Worm (Caenorhabditis elegans) whole organism, young adult: ENCODE results near the gene C28D4.10.

Experiments used
- gei-17 ChIP-seq: fragments of 200-800 bp; sonication (Bioruptor generic); optimal IDR thresholded peaks from 2 replicates; lab custom pipeline; 2018; ENCODE audit warnings: mild to moderate bottlenecking, missing genetic modification characterization, missing compliant biosample characterization
- let-607 ChIP-seq, 2 experiments: fragments of 200-800 bp in 1 of 2; sonication (Bioruptor generic) in 1 of 2; sonication (generic microtip) in 1 of 2; optimal IDR thresholded peaks; 2 replicates each; lab custom pipeline; 2016 to 2018; ENCODE audit warnings: mild to moderate bottlenecking in 2 of 2, missing compliant biosample characterization in 2 of 2, missing genetic modification characterization in 2 of 2, moderate library complexity in 2 of 2, missing genotype in 1 of 2
- snpc-4 ChIP-seq, 5 experiments: fragments of 150-350 bp in 1 of 5; sonication (generic microtip) in 4 of 5; optimal IDR thresholded peaks; 2 replicates each; lab custom pipeline; 2014 to 2018; ENCODE audit warnings: missing genetic modification characterization in 5 of 5, missing biosample characterization in 3 of 5, antibody characterized with exemption in 2 of 5, mild to moderate bottlenecking in 2 of 5, missing compliant biosample characterization in 2 of 5, missing genotype in 2 of 5, moderate library complexity in 2 of 5, missing genetic modification reagents in 1 of 5
- tlf-1 ChIP-seq: fragments of 200-800 bp; sonication (Bioruptor generic); optimal IDR thresholded peaks from 2 replicates; lab custom pipeline; 2018; ENCODE audit warnings: mild to moderate bottlenecking, missing genetic modification characterization, missing compliant biosample characterization

DNA sequence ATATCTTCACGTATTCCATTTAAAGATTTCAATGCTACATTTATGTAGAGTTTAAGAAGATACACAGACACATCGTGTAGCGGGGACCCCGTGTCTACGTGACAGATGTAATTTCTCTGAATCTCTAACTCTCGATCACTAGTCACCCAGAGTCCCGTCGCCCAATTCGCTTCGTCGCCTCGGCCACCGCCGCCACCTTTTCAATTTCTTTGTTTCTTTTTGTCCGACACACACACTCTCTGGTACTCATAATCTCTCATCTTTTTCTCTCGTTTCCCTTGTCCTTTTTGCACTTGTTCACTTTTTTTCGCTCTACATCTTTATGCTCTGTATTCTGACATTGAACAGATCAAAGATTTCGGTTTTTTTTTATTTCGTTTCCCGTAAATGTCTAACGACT is 19.9 kb upstream of the C28D4.10 start:
- TF ChIP-seq gei-17 (GFP tag; lab: Kevin White, UChicago) (no peak), let-607 (tag; optimal IDR thresholded peaks at IDR 0.05; lab: Kevin White, UChicago) (no peak), snpc-4 (GFP tag; optimal IDR thresholded peaks at IDR 0.05; lab: Kevin White, UChicago) (no peak), snpc-4 (tag; optimal IDR thresholded peaks at IDR 0.05; lab: Kevin White, UChicago) (peak in 3 of 4 experiments; percentile 19 to 23 (median 21)), tlf-1 (GFP tag; lab: Kevin White, UChicago) (no peak)
